Worm (Caenorhabditis elegans): ENCODE results near the gene mrpl-21.

Gene mrpl-21

DNA sequence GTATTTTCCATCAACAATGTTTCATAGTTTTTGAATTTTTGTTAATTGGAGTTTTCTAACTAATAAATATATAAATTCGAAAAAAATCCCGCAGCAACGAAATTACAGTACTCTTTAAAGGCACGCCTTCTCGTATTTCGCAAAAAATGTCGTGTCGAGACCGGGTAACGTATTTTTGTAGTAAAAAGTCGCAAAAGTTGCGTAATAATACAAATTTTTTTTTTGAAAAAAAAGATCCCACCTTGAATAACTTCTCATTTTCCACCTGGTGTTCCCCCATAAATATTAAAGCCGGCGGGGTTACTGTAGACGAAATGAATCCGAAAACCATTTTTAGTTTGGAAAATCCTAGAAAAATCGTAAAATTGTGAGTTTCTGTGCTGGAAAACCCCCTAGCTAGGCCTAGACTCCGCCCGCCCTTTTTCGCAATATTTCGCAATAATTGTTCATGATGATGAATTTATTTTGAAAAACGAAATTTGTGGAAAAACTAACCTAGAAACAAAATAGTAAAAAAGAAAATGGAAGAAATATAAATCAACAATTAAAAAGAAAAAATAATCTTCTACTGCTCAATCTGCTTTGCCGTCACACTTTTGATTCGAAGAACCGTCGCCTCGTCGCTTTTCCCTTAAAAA lies 1.0 kb downstream of the mrpl-21 start, which contains the start of gene F43C1.7:
Gene F43C1.7, minus strand, starts transcription at position 351 of the 638 bp plus-strand sequence.
- TF ChIP-seq hlh-17 (GFP tag; optimal IDR thresholded peaks at IDR 0.05; ENCODE audit: borderline replicate concordance) (no peak), elt-2 (tag; optimal IDR thresholded peaks at IDR 0.05) (no peak), zip-4 (GFP tag; optimal IDR thresholded peaks at IDR 0.05) (peak; percentile 30), skn-1 (tag; optimal IDR thresholded peaks at IDR 0.05) (peak; percentile 66)

DNA sequence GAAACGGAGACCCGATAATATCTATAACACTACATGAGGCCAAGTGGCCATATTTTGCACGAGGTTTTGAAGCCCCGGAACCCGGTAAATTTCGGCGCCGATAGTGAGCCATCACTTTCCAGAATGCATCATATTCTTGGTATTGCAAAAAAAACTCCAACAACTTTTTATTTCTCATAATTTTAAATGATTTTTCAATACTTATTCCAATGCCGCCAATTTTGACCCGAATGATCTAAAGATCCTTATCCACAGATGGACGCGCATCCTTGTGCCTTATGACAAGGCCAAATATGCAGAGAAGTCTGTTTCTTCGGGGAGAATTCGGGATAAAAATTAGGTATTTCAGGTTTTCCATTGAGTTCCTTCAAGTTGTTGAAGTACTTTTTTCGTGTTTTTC lies 2.2 kb downstream of the mrpl-21 start:
- TF ChIP-seq nhr-85 (tag) (peak; percentile 86), nhr-20 (tag; optimal IDR thresholded peaks at IDR 0.05) (peak; percentile 49), egl-27 (tag; optimal IDR thresholded peaks at IDR 0.05) (no peak)

ce11 chrIII:4240126-4240525 lies 3.2 kb downstream of the mrpl-21 start:
- no peak for TF ChIP-seq nhr-28 (tag; optimal IDR thresholded peaks at IDR 0.05)
- TF ChIP-seq lin-35 (GFP tag; optimal IDR thresholded peaks at IDR 0.05): peak in 1 of 2 experiments; percentile 13
- no peak for TF ChIP-seq efl-1 (optimal IDR thresholded peaks at IDR 0.05)
- peak in 1 of 2 experiments; percentile 90 for TF ChIP-seq efl-1 (GFP tag; optimal IDR thresholded peaks at IDR 0.05 in 1 of 2)
- TF ChIP-seq F16B12.6 (tag; optimal IDR thresholded peaks at IDR 0.05): no peak
- peak in 1 of 2 experiments; percentile 3 for TF ChIP-seq lsy-2 (tag; optimal IDR thresholded peaks at IDR 0.05)
- TF ChIP-seq elt-2 (tag; optimal IDR thresholded peaks at IDR 0.05): peak; percentile 87
- peak; percentile 76 for TF ChIP-seq nhr-20 (tag; optimal IDR thresholded peaks at IDR 0.05)
- TF ChIP-seq elt-3 (tag; optimal IDR thresholded peaks at IDR 0.05): peak in 3 of 6 experiments; percentile 10 to 51 (median 27)

- peak; percentile 95 for TF ChIP-seq fkh-10 (GFP tag; optimal IDR thresholded peaks at IDR 0.05)
- TF ChIP-seq skn-1 (tag; optimal IDR thresholded peaks at IDR 0.05): peak; percentile 80
- TF ChIP-seq snpc-4 (tag; optimal IDR thresholded peaks at IDR 0.05): peak; percentile 39
- TF ChIP-seq aly-2 (tag; optimal IDR thresholded peaks at IDR 0.05): no peak
- no peak for TF ChIP-seq C34B4.2 (tag; optimal IDR thresholded peaks at IDR 0.05)
- no peak for TF ChIP-seq nhr-76 (tag; optimal IDR thresholded peaks at IDR 0.05)
- peak; percentile 100 for TF ChIP-seq nhr-20 (tag; optimal IDR thresholded peaks at IDR 0.05)
- TF ChIP-seq zag-1 (tag; optimal IDR thresholded peaks at IDR 0.05): no peak
- peak; percentile 81 for TF ChIP-seq grh-1 (GFP tag; IDR thresholded peaks at IDR 0.05)
- TF ChIP-seq nhr-47 (tag; optimal IDR thresholded peaks at IDR 0.05): peak; percentile 94
- peak; percentile 89 for TF ChIP-seq blmp-1 (tag; optimal IDR thresholded peaks at IDR 0.05)
- peak; percentile 77 for TF ChIP-seq isw-1 (GFP tag; IDR thresholded peaks at IDR 0.05)
- TF ChIP-seq unc-98 (GFP tag; IDR thresholded peaks at IDR 0.05): peak; percentile 15; the same call in 1 of the 2 replicates
- no peak for TF ChIP-seq unc-62 (GFP tag; optimal IDR thresholded peaks at IDR 0.05)
- TF ChIP-seq tbx-2 (tag; optimal IDR thresholded peaks at IDR 0.05): peak; percentile 93
- peak; percentile 88 to 90 for TF ChIP-seq lsy-2 (tag; optimal IDR thresholded peaks at IDR 0.05)
- TF ChIP-seq fkh-8 (tag; optimal IDR thresholded peaks at IDR 0.05): peak; percentile 97
- no peak for TF ChIP-seq hlh-4 (tag; optimal IDR thresholded peaks at IDR 0.05)
- TF ChIP-seq ama-1 (optimal IDR thresholded peaks at IDR 0.05): peak; percentile 16
- no peak for TF ChIP-seq ets-5 (GFP tag; IDR thresholded peaks at IDR 0.05)
- TF ChIP-seq nhr-77 (tag; optimal IDR thresholded peaks at IDR 0.05): peak; percentile 95
- peak; percentile 93 for TF ChIP-seq nhr-237 (tag; optimal IDR thresholded peaks at IDR 0.05)
- TF ChIP-seq elt-3 (tag; optimal IDR thresholded peaks at IDR 0.05): peak in 4 of 6 experiments; percentile 42 to 75 (median 66)
- TF ChIP-seq unc-86 (tag; optimal IDR thresholded peaks at IDR 0.05): peak; percentile 88
- TF ChIP-seq sptf-1 (tag; optimal IDR thresholded peaks at IDR 0.05): no peak
- peak; percentile 98 for TF ChIP-seq nhr-71 (tag; optimal IDR thresholded peaks at IDR 0.05)
- peak; percentile 85 for TF ChIP-seq fos-1 (tag; optimal IDR thresholded peaks at IDR 0.05)
- no peak for TF ChIP-seq pqm-1 (tag; optimal IDR thresholded peaks at IDR 0.05)
- peak; percentile 99 for TF ChIP-seq nhr-85 (tag)
- peak; percentile 84 for TF ChIP-seq lir-3 (tag; optimal IDR thresholded peaks at IDR 0.05; ENCODE audit: poor library complexity)
- TF ChIP-seq egl-27 (tag; optimal IDR thresholded peaks at IDR 0.05): peak; percentile 61 to 94
- TF ChIP-seq nhr-19 (GFP tag; conservative IDR thresholded peaks at IDR 0.05): peak; percentile 89
- TF ChIP-seq ztf-11 (tag; optimal IDR thresholded peaks at IDR 0.05): no peak
- peak; percentile 62 for TF ChIP-seq C04F5.9 (tag; optimal IDR thresholded peaks at IDR 0.05)
- peak; percentile 72 to 79 (median 79) for TF ChIP-seq ceh-82 (tag; optimal IDR thresholded peaks at IDR 0.05)
- peak; percentile 99 for TF ChIP-seq lin-14 (GFP tag; optimal IDR thresholded peaks at IDR 0.05)
- TF ChIP-seq zip-4 (GFP tag; optimal IDR thresholded peaks at IDR 0.05): peak; percentile 49
- TF ChIP-seq pag-3 (tag; optimal IDR thresholded peaks at IDR 0.05; ENCODE audit: borderline replicate concordance, insufficient read depth): no peak
Observed at ce11 chrIII:4237660-4238059, 5.7 kb downstream of the mrpl-21 start.

Measured in whole organism, L1 larva.